Fruit fly (Drosophila melanogaster): ENCODE data around the gene Chsy.

dm6 chrX:15578043-15578442 is 15.3 kb downstream of the Chsy start, which contains the start of the genes cerv and CG7872:
- TF ChIP-seq hb (GFP tag; IDR thresholded peaks at IDR 0.05; ENCODE audit: partially characterized antibody): peak; percentile 70
- TF ChIP-seq CG17829 (tag; optimal IDR thresholded peaks at IDR 0.05): peak; percentile 39
- TF ChIP-seq sens (GFP tag): peak; percentile 45
- no peak for TF ChIP-seq Gug (GFP tag; IDR thresholded peaks at IDR 0.05)
- TF ChIP-seq sim (GFP tag; IDR thresholded peaks at IDR 0.05): no peak
- no peak for TF ChIP-seq CG6854 (GFP tag; optimal IDR thresholded peaks at IDR 0.05)
- no peak for TF ChIP-seq CG34422 (GFP tag; IDR thresholded peaks at IDR 0.05)
- no peak for TF ChIP-seq Meics (GFP tag; optimal IDR thresholded peaks at IDR 0.05)
- no peak for TF ChIP-seq Abd-B (GFP tag; optimal IDR thresholded peaks at IDR 0.05)
- TF ChIP-seq CG11247 (GFP tag; IDR thresholded peaks at IDR 0.05): no peak
- TF ChIP-seq CG7357 (GFP tag; IDR thresholded peaks at IDR 0.05): no peak
- TF ChIP-seq br (optimal IDR thresholded peaks at IDR 0.05): no peak
- TF ChIP-seq CG6689 (GFP tag; IDR thresholded peaks at IDR 0.05): no peak

Measured in whole organism, embryonic.